Worm (Caenorhabditis elegans): ENCODE results near the gene C04A11.5.

The C04A11.5 gene

ce11 chrX:13654276-13654675 lies 10.1 kb upstream of the C04A11.5 start:
- TF ChIP-seq unc-62 (GFP tag; optimal IDR thresholded peaks at IDR 0.05), result no peak

- TF ChIP-seq unc-62 (GFP tag; optimal IDR thresholded peaks at IDR 0.05), result no peak
Observed at ce11 chrX:13655769-13656168, 8.6 kb upstream of the C04A11.5 start.

- TF ChIP-seq unc-62 (GFP tag; optimal IDR thresholded peaks at IDR 0.05), result no peak
Observed at ce11 chrX:13660206-13660605, 4.2 kb upstream of the C04A11.5 start, which contains the start of gene C04A11.1. Gene C04A11.1, plus strand, starts transcription at chrX:13660506.

ce11 chrX:13665447-13665846 lies 1.1 kb downstream of the C04A11.5 start:
- TF ChIP-seq unc-62 (GFP tag; optimal IDR thresholded peaks at IDR 0.05), result no peak

ce11 chrX:13666864-13667263 lies 2.5 kb downstream of the C04A11.5 start:
- TF ChIP-seq unc-62 (GFP tag; optimal IDR thresholded peaks at IDR 0.05), result no peak

ce11 chrX:13668728-13669127 lies 4.3 kb downstream of the C04A11.5 start, which contains the start of gene C04A11.2:
Gene C04A11.2, minus strand, starts transcription at chrX:13668828.
- no peak for TF ChIP-seq unc-62 (GFP tag; optimal IDR thresholded peaks at IDR 0.05)

- no peak for TF ChIP-seq unc-62 (GFP tag; optimal IDR thresholded peaks at IDR 0.05)
Observed at ce11 chrX:13669641-13670040, 5.3 kb downstream of the C04A11.5 start.

ce11 chrX:13670966-13671365 lies 6.6 kb downstream of the C04A11.5 start:
- TF ChIP-seq unc-62 (GFP tag; optimal IDR thresholded peaks at IDR 0.05), result no peak

- no peak for TF ChIP-seq unc-62 (GFP tag; optimal IDR thresholded peaks at IDR 0.05)
Observed at ce11 chrX:13672622-13673021, 8.2 kb downstream of the C04A11.5 start.

- no peak for TF ChIP-seq unc-62 (GFP tag; optimal IDR thresholded peaks at IDR 0.05)
Observed at ce11 chrX:13675444-13675843, 11.1 kb downstream of the C04A11.5 start.

- TF ChIP-seq unc-62 (GFP tag; optimal IDR thresholded peaks at IDR 0.05), result no peak
Observed at ce11 chrX:13676892-13677291, 12.5 kb downstream of the C04A11.5 start, which contains the start of gene gck-4. Gene gck-4, plus strand, starts transcription at chrX:13677192.

ce11 chrX:13685725-13686124 lies 21.3 kb downstream of the C04A11.5 start:
- TF ChIP-seq unc-62 (GFP tag; optimal IDR thresholded peaks at IDR 0.05), result no peak

ce11 chrX:13687111-13687512 lies 22.7 kb downstream of the C04A11.5 start:
- no peak for TF ChIP-seq unc-62 (GFP tag; optimal IDR thresholded peaks at IDR 0.05)

ce11 chrX:13687655-13688054 lies 23.3 kb downstream of the C04A11.5 start, which contains the start of gene adm-2:
Gene adm-2, plus strand, starts transcription at chrX:13687955.
- no peak for TF ChIP-seq unc-62 (GFP tag; optimal IDR thresholded peaks at IDR 0.05)

ce11 chrX:13690333-13690732 lies 25.9 kb downstream of the C04A11.5 start:
- no peak for TF ChIP-seq unc-62 (GFP tag; optimal IDR thresholded peaks at IDR 0.05)

- no peak for TF ChIP-seq unc-62 (GFP tag; optimal IDR thresholded peaks at IDR 0.05)
Observed at ce11 chrX:13696152-13696551, 31.8 kb downstream of the C04A11.5 start.

ce11 chrX:13697520-13697919 lies 33.1 kb downstream of the C04A11.5 start:
- TF ChIP-seq unc-62 (GFP tag; optimal IDR thresholded peaks at IDR 0.05), result no peak

ce11 chrX:13700642-13701233 lies 36.4 kb downstream of the C04A11.5 start:
- peak; percentile 53 for TF ChIP-seq unc-62 (GFP tag; optimal IDR thresholded peaks at IDR 0.05)

Measured in whole organism, dauer.